Fruit fly (Drosophila melanogaster): ENCODE measurements around the gene Scgalpha.

dm6 chr2L:8255406-8255805, 47.8 kb upstream of the Scgalpha start:
- TF ChIP-seq CG13204 (GFP tag; optimal IDR thresholded peaks at IDR 0.05) (no peak), CG32121 (GFP tag; IDR thresholded peaks at IDR 0.05) (no peak), CG15710 (tag; optimal IDR thresholded peaks at IDR 0.05) (no peak), gl (tag; optimal IDR thresholded peaks at IDR 0.05) (no peak), Snoo (tag; optimal IDR thresholded peaks at IDR 0.05) (no peak), CG14655 (GFP tag; optimal IDR thresholded peaks at IDR 0.05) (no peak), CG17806 (tag; optimal IDR thresholded peaks at IDR 0.05) (no peak), CG10348 (GFP tag; IDR thresholded peaks at IDR 0.05) (no peak), CG4496 (GFP tag; IDR thresholded peaks at IDR 0.05) (no peak), fd96Ca (GFP tag; IDR thresholded peaks at IDR 0.05) (no peak), EcR (GFP tag; optimal IDR thresholded peaks at IDR 0.05) (no peak), Ets98B (GFP tag; IDR thresholded peaks at IDR 0.05) (no peak), CG8301 (tag; optimal IDR thresholded peaks at IDR 0.05) (no peak), CG9948 (tag; optimal IDR thresholded peaks at IDR 0.05) (no peak)

All from whole organism, pupa.